Worm (Caenorhabditis elegans): ENCODE data around the gene Y9C9A.16.
"Not testable (repeated sequence)": the region's sequence is repeated elsewhere in the genome, so short reads cannot be mapped to it uniquely, and the experiment has no call there.

Gene Y9C9A.16

DNA sequence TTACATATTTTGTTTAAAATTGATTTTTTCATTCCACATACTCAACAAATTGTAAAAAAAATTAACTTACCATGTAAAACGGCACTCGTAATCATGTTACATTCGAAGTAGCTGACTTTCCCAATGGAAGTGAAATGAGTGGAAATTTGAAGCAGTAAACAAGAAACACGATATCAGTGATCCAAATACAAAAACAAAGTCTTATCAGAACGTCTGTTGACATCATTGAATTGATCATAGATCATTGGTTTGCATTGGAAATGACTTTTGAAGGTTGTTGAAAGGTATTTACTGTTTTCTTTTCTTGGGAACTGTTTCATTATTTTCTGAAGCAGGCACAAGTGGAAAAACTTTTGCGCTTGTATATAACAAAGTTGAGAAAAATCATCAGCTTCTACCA lies at the start of gene Y9C9A.16:
Gene Y9C9A.16, minus strand, starts transcription at position 131 of the 400 bp plus-strand sequence.
- no peak for TF ChIP-seq T22C8.4 (GFP tag; IDR thresholded peaks at IDR 0.05)
- TF ChIP-seq ztf-23 (GFP tag; IDR thresholded peaks at IDR 0.05): no peak
- TF ChIP-seq ref-1 (GFP tag; conservative IDR thresholded peaks at IDR 0.05): no peak
- TF ChIP-seq flt-1 (GFP tag; IDR thresholded peaks at IDR 0.05): no peak
- TF ChIP-seq cog-1 (tag; optimal IDR thresholded peaks at IDR 0.05): no peak
- TF ChIP-seq med-1 (GFP tag; optimal IDR thresholded peaks at IDR 0.05; ENCODE audit: insufficient read depth): no peak
- no peak for TF ChIP-seq tab-1 (GFP tag; IDR thresholded peaks at IDR 0.05)
- no peak for TF ChIP-seq klf-2 (GFP tag; conservative IDR thresholded peaks at IDR 0.05)
- TF ChIP-seq ztf-29 (GFP tag; IDR thresholded peaks at IDR 0.05): no peak

DNA sequence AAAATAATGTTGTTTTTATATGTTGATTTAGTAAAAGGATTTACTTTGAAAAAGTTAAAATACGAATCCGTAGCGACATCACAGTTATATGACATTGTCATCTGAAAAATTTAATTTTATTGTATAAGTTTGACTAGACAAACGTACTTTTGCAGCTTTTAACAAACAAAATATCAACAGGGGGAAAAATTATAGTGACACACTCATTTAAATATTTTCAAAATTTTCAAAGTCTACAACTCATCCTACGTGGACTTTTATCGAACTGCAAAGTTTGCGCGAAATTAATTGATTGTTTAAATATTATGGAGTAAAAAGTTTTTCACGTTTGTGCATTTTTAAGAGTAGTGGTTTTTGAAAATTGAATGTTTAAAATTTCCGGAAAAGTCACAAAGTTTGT lies 49.7 kb upstream of the Y9C9A.16 start, which contains the start of gene C09B9.85:
Gene C09B9.85, minus strand, starts transcription at position 101 of the 400 bp plus-strand sequence.
- TF ChIP-seq med-1 (GFP tag; optimal IDR thresholded peaks at IDR 0.05; ENCODE audit: insufficient read depth) (no peak), flt-1 (GFP tag; IDR thresholded peaks at IDR 0.05) (no peak), ref-1 (GFP tag; conservative IDR thresholded peaks at IDR 0.05) (no peak), T22C8.4 (GFP tag; IDR thresholded peaks at IDR 0.05) (no peak), ztf-29 (GFP tag; IDR thresholded peaks at IDR 0.05) (no peak), cog-1 (tag; optimal IDR thresholded peaks at IDR 0.05) (no peak), ztf-23 (GFP tag; IDR thresholded peaks at IDR 0.05) (no peak), klf-2 (GFP tag; conservative IDR thresholded peaks at IDR 0.05) (no peak), tab-1 (GFP tag; IDR thresholded peaks at IDR 0.05) (no peak)

DNA sequence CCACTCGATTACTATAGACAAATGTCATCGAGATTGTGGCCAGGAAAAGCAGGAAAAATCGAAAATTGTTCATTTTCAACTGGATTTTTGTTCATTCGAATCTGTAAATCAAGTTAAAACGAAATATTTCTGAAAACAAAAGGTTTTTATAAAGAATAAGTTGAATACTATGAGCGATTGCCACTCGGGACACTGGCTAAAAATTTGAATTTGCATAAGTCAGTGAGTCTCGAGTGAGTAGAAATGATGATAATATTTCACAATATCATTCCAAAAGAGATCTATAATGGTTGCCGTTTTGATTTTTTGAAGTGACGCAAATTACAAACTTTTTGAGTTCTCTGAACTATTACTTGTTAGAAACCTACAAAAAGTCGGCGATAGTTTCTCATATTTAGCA lies 44.6 kb upstream of the Y9C9A.16 start, which contains the start of gene T28H11.8:
Gene T28H11.8, minus strand, starts transcription at position 101 of the 400 bp plus-strand sequence.
- TF ChIP-seq flt-1 (GFP tag; IDR thresholded peaks at IDR 0.05): no peak
- no peak for TF ChIP-seq ztf-23 (GFP tag; IDR thresholded peaks at IDR 0.05)
- no peak for TF ChIP-seq tab-1 (GFP tag; IDR thresholded peaks at IDR 0.05)
- TF ChIP-seq klf-2 (GFP tag; conservative IDR thresholded peaks at IDR 0.05): no peak
- TF ChIP-seq ref-1 (GFP tag; conservative IDR thresholded peaks at IDR 0.05): no peak
- no peak for TF ChIP-seq cog-1 (tag; optimal IDR thresholded peaks at IDR 0.05)
- no peak for TF ChIP-seq med-1 (GFP tag; optimal IDR thresholded peaks at IDR 0.05; ENCODE audit: insufficient read depth)
- TF ChIP-seq ztf-29 (GFP tag; IDR thresholded peaks at IDR 0.05): no peak
- no peak for TF ChIP-seq T22C8.4 (GFP tag; IDR thresholded peaks at IDR 0.05)

DNA sequence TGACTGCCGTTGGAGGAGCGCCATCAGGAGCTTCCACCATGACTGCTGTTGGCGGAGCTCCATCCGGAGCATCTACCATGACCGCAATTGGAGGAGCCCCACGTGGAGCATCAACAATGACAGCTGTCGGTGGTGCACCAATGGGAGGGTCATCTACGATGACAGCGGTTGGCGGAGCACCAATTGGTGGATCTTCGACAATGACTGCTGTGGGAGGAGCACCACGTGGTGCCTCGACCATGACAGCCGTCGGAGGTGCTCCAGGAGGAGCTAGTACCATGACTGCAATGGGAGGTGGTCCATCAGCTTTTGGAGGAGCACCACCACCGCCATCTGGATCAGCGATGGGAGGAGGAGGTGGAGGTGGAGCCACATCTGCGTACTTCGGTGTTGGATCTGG lies 41.1 kb upstream of the Y9C9A.16 start, which contains the start of gene T28H11.7:
Gene T28H11.7, minus strand, starts transcription at position 101 of the 400 bp plus-strand sequence.
- 0 out of 2 replicates have a peak, but pooled peaks have one; percentile 9 for TF ChIP-seq tab-1 (GFP tag; IDR thresholded peaks at IDR 0.05)

DNA sequence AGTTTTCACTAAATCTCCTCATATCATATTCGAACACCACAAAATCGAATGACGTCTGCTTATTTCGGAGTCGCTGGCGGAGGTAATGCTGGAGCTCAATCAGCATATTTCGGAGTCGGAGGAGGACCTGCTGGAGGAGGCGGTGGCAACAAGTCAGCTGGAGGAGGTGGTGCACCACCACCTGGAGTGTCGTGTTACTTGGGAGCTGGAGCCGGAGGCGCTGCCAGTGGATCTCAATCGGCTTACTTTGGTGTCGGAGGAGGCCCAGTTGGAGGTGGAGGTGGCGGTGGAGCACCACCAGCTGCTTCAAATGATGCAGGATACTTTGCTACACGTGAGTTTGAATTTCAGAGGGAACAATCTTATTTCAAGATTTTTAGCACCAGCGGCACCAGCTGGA lies 40.5 kb upstream of the Y9C9A.16 start, which contains the start of gene ssq-4:
Gene ssq-4, plus strand, starts transcription at position 19 of the 400 bp plus-strand sequence.
- not testable (repeated sequence) for TF ChIP-seq ztf-29 (GFP tag; IDR thresholded peaks at IDR 0.05); klf-2 (GFP tag; conservative IDR thresholded peaks at IDR 0.05); tab-1 (GFP tag; IDR thresholded peaks at IDR 0.05)

DNA sequence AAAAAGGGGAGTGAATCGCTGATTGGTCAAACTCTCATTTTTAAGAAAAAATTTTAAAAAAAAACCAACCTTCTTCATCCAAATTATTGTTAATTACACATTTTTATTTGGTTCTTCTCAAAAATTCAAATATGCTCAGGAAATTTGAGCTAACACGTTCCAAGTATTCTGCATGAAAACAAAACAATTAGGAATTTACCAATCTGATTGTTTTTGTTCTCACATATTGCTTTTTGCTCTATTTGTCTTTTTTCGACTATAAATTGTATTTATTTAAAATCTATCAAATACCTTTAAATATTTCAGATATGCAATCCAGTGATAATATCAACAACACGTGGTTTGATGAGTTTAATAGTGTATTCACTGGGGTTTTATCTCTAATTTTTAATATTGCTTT lies 36.3 kb upstream of the Y9C9A.16 start, which contains the start of gene srm-1:
Gene srm-1, plus strand, starts transcription at position 301 of the 400 bp plus-strand sequence.
- TF ChIP-seq cog-1 (tag; optimal IDR thresholded peaks at IDR 0.05) (no peak), ztf-29 (GFP tag; IDR thresholded peaks at IDR 0.05) (no peak), ref-1 (GFP tag; conservative IDR thresholded peaks at IDR 0.05) (no peak), flt-1 (GFP tag; IDR thresholded peaks at IDR 0.05) (no peak), T22C8.4 (GFP tag; IDR thresholded peaks at IDR 0.05) (no peak), klf-2 (GFP tag; conservative IDR thresholded peaks at IDR 0.05) (no peak), tab-1 (GFP tag; IDR thresholded peaks at IDR 0.05) (no peak), med-1 (GFP tag; optimal IDR thresholded peaks at IDR 0.05; ENCODE audit: insufficient read depth) (no peak), ztf-23 (GFP tag; IDR thresholded peaks at IDR 0.05) (no peak)

DNA sequence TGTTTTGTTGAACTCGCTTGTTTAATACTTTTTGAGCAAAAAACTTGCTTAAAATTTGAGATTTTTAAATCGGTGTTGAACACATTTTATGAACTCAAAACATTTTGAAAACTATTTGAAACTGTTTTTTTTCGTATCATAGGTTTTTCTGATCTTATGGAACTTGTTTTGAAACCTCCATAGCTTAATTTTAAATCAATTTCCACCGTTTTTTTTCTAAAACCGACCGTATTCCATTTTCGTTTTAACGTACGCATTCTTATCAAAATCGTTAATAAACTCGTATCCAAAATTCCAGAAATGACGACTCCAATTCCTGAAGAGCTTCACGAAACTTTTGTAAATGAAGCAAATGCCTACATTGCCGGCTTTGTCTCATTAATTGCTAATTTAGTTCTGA lies 32.5 kb upstream of the Y9C9A.16 start, which contains the start of gene srm-2:
Gene srm-2, plus strand, starts transcription at position 301 of the 400 bp plus-strand sequence.
- TF ChIP-seq T22C8.4 (GFP tag; IDR thresholded peaks at IDR 0.05) (no peak), ztf-23 (GFP tag; IDR thresholded peaks at IDR 0.05) (no peak), ztf-29 (GFP tag; IDR thresholded peaks at IDR 0.05) (no peak), tab-1 (GFP tag; IDR thresholded peaks at IDR 0.05) (no peak), cog-1 (tag; optimal IDR thresholded peaks at IDR 0.05) (no peak), med-1 (GFP tag; optimal IDR thresholded peaks at IDR 0.05; ENCODE audit: insufficient read depth) (no peak), ref-1 (GFP tag; conservative IDR thresholded peaks at IDR 0.05) (no peak), flt-1 (GFP tag; IDR thresholded peaks at IDR 0.05) (no peak)

DNA sequence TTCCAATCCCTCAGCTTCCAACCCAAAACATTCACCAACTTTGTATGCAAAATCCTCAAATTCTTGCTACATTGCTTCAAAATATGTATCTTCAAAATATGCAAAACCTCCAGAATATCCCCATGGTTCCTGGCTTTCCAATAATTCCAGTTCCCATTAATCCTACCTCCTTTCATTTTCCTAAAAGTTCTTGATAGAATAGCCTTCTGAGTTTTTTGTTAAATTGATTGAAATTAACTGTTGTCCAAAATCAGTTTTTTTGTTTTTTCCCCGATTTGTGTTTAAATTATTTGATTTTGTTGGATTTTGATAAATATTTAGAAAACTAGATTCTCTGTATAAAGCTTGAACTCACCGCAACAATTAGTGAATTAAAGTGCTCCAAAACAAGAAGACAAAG lies 29.2 kb upstream of the Y9C9A.16 start:
- TF ChIP-seq med-1 (GFP tag; optimal IDR thresholded peaks at IDR 0.05; ENCODE audit: insufficient read depth): no peak

DNA sequence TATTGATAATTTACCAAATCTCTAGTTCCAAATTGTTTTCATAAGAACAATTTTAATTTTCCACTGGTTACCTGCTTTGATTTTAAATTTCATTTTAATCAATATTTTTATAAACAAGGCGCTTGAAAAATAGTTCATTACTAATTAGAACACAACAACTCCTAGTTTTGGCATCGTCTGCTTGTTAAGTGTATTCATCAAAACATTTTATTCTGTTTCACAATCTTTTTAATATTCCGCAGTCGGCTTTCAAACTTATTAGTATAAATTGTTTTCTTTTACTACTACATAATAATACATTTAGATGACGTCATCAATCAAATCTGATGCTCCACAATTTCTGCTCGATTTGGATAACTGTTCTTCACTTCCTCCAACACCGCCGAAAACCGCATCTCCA lies 26.5 kb upstream of the Y9C9A.16 start, which contains the start of gene pes-1:
Gene pes-1, plus strand, starts transcription at position 301 of the 400 bp plus-strand sequence.
- TF ChIP-seq flt-1 (GFP tag; IDR thresholded peaks at IDR 0.05): no peak
- TF ChIP-seq klf-2 (GFP tag; conservative IDR thresholded peaks at IDR 0.05): no peak
- no peak for TF ChIP-seq ztf-29 (GFP tag; IDR thresholded peaks at IDR 0.05)
- TF ChIP-seq T22C8.4 (GFP tag; IDR thresholded peaks at IDR 0.05): no peak
- TF ChIP-seq med-1 (GFP tag; optimal IDR thresholded peaks at IDR 0.05; ENCODE audit: insufficient read depth): no peak
- TF ChIP-seq ztf-23 (GFP tag; IDR thresholded peaks at IDR 0.05): no peak
- TF ChIP-seq cog-1 (tag; optimal IDR thresholded peaks at IDR 0.05): no peak
- TF ChIP-seq ref-1 (GFP tag; conservative IDR thresholded peaks at IDR 0.05): no peak
- no peak for TF ChIP-seq tab-1 (GFP tag; IDR thresholded peaks at IDR 0.05)

DNA sequence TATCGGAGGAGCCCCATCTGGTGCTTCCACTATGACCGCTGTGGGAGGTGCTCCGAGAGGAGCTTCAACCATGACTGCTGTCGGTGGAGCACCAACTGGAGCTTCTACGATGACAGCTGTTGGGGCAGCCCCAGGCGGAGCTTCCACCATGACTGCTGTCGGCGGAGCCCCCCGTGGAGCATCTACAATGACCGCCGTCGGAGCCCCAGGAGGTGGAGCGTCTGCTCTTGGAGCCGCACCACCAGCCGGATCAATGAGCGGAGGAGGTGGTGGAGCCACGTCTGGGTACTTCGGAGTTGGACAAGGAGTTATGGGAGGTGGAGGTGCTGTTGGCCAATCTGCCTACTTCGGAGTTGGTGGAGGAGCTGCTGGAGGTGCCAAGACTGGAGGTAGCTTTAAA lies 21.0 kb upstream of the Y9C9A.16 start:
- TF ChIP-seq ztf-23 (GFP tag; IDR thresholded peaks at IDR 0.05) (no peak), klf-2 (GFP tag; conservative IDR thresholded peaks at IDR 0.05) (no peak), ref-1 (GFP tag; conservative IDR thresholded peaks at IDR 0.05) (no peak)
